Fruit fly (Drosophila melanogaster): ENCODE data around the gene Serinc.

Serinc gene

dm6 chr3L:16451887-16452751 lies 39.6 kb downstream of the Serinc start, which contains the start of gene dsx-c73A (continued):
- TF ChIP-seq CG17186 (GFP tag; optimal IDR thresholded peaks at IDR 0.05) (no peak), CG1024 (GFP tag; IDR thresholded peaks at IDR 0.05) (no peak), lmd (GFP tag; IDR thresholded peaks at IDR 0.05) (peak; percentile 46; the same call in 1 of the 2 replicates), dysf (GFP tag; IDR thresholded peaks at IDR 0.05) (no peak), ems (GFP tag; optimal IDR thresholded peaks at IDR 0.05) (no peak), CG17912 (GFP tag; optimal IDR thresholded peaks at IDR 0.05) (no peak), CG4820 (GFP tag; optimal IDR thresholded peaks at IDR 0.05) (peak; percentile 45), stc (GFP tag; IDR thresholded peaks at IDR 0.05) (no peak; the same call in 1 of the 2 replicates), ewg (GFP tag; optimal IDR thresholded peaks at IDR 0.05) (peak; percentile 10), CG15011 (GFP tag; optimal IDR thresholded peaks at IDR 0.05) (no peak), MESR4 (GFP tag; optimal IDR thresholded peaks at IDR 0.05) (no peak), gcm (GFP tag; optimal IDR thresholded peaks at IDR 0.05) (no peak), CG34224 (GFP tag; IDR thresholded peaks at IDR 0.05; ENCODE audit: partially characterized antibody) (no peak), CG8089 (GFP tag; optimal IDR thresholded peaks at IDR 0.05) (no peak), Trl (optimal IDR thresholded peaks at IDR 0.05) (peak; percentile 40 to 70), Trl (GFP tag; optimal IDR thresholded peaks at IDR 0.05) (no peak), Atf-2 (GFP tag; optimal IDR thresholded peaks at IDR 0.05) (no peak), Fer1 (GFP tag; optimal IDR thresholded peaks at IDR 0.05) (no peak), CG12104 (GFP tag; optimal IDR thresholded peaks at IDR 0.05) (no peak), CG1832 (GFP tag; optimal IDR thresholded peaks at IDR 0.05) (no peak), twi (tag; optimal IDR thresholded peaks at IDR 0.05) (no peak), emc (GFP tag; optimal IDR thresholded peaks at IDR 0.05) (no peak), CG5245 (GFP tag; optimal IDR thresholded peaks at IDR 0.05) (peak; percentile 21), CG31365 (tag; optimal IDR thresholded peaks at IDR 0.05) (no peak), CG6175 (GFP tag; IDR thresholded peaks at IDR 0.05) (no peak), D19B (GFP tag; optimal IDR thresholded peaks at IDR 0.05) (no peak), HLH4C (GFP tag; IDR thresholded peaks at IDR 0.05; ENCODE audit: partially characterized antibody) (no peak), fu2 (GFP tag; optimal IDR thresholded peaks at IDR 0.05) (no peak), CG11398 (GFP tag; optimal IDR thresholded peaks at IDR 0.05) (no peak), CG9876 (GFP tag; optimal IDR thresholded peaks at IDR 0.05) (no peak), BtbVII (GFP tag; optimal IDR thresholded peaks at IDR 0.05) (no peak), CG13123 (GFP tag; optimal IDR thresholded peaks at IDR 0.05) (no peak), HLH54F (GFP tag; optimal IDR thresholded peaks at IDR 0.05) (no peak), klu (GFP tag; IDR thresholded peaks at IDR 0.05) (no peak), sna (GFP tag; IDR thresholded peaks at IDR 0.05; ENCODE audit: partially characterized antibody) (no peak), Meics (GFP tag; optimal IDR thresholded peaks at IDR 0.05) (no peak), CG4730 (GFP tag; IDR thresholded peaks at IDR 0.05) (peak; percentile 29; the same call in 1 of the 2 replicates), exex (tag; optimal IDR thresholded peaks at IDR 0.05) (no peak), lilli (GFP tag; optimal IDR thresholded peaks at IDR 0.05) (peak; percentile 27), CG2889 (GFP tag; IDR thresholded peaks at IDR 0.05) (no peak), chn (GFP tag; optimal IDR thresholded peaks at IDR 0.05) (no peak), CG30403 (GFP tag; optimal IDR thresholded peaks at IDR 0.05) (no peak), Doc2 (GFP tag; IDR thresholded peaks at IDR 0.05) (no peak), CG5180 (GFP tag; optimal IDR thresholded peaks at IDR 0.05) (peak; percentile 98), Optix (GFP tag; IDR thresholded peaks at IDR 0.05) (no peak), CG4854 (GFP tag; optimal IDR thresholded peaks at IDR 0.05) (no peak), nerfin-1 (tag; optimal IDR thresholded peaks at IDR 0.05) (no peak), CG14050 (GFP tag; IDR thresholded peaks at IDR 0.05) (no peak), abd-A (tag; optimal IDR thresholded peaks at IDR 0.05) (no peak), CG7928 (GFP tag; optimal IDR thresholded peaks at IDR 0.05) (no peak)

All from whole organism, embryonic.